Fruit fly (Drosophila melanogaster) whole organism, embryonic: ENCODE data around the gene CG13306.
A peak's percentile ranks its signal among the peaks of the same experiment; 100 is the strongest.

Source experiments
- Aef1 ChIP-seq: fragments of 200-800 bp; sonication (Bioruptor generic); IDR thresholded peaks from 3 replicates; pipeline ENCODE4 v1.3.6; 2022; ENCODE audit warnings: missing biosample characterization, missing genetic modification characterization
- Atf3 ChIP-seq: fragments of 200-800 bp; sonication (Bioruptor generic); optimal IDR thresholded peaks from 3 replicates; lab custom pipeline; 2016; ENCODE audit warnings: missing biosample characterization, missing genetic modification characterization
- CG10274 ChIP-seq: fragments of 200-800 bp; sonication (Bioruptor generic); optimal IDR thresholded peaks from 3 replicates; lab custom pipeline; 2017; ENCODE audit warnings: missing biosample characterization, mild to moderate bottlenecking, missing genetic modification characterization
- CG10959 ChIP-seq: fragments of 200-800 bp; sonication (Bioruptor generic); IDR thresholded peaks from 2 replicates; pipeline ENCODE4 v1.3.6; 2022; ENCODE audit warnings: missing biosample characterization, missing genetic modification characterization
- CG11723 ChIP-seq: fragments of 200-800 bp; sonication (Bioruptor generic); optimal IDR thresholded peaks from 2 replicates; lab custom pipeline; 2017; ENCODE audit warnings: missing biosample characterization, mild to moderate bottlenecking, missing genetic modification characterization
- CG12236 ChIP-seq: fragments of 200-800 bp; sonication (Bioruptor generic); optimal IDR thresholded peaks from 2 replicates; lab custom pipeline; 2016; ENCODE audit warnings: missing biosample characterization, missing genetic modification characterization
- CG12299 ChIP-seq: fragments of 200-800 bp; sonication (Bioruptor generic); optimal IDR thresholded peaks from 2 replicates; lab custom pipeline; 2018; ENCODE audit warnings: missing biosample characterization, mild to moderate bottlenecking, missing genetic modification characterization
- CG12769 ChIP-seq: fragments of 200-800 bp; sonication (Bioruptor generic); optimal IDR thresholded peaks from 2 replicates; lab custom pipeline; 2019; ENCODE audit warnings: missing biosample characterization, mild to moderate bottlenecking, missing genetic modification characterization, moderate library complexity
- CG17328 ChIP-seq: fragments of 200-800 bp; sonication (Bioruptor generic); IDR thresholded peaks from 2 replicates; pipeline ENCODE4 v1.3.6; 2022; ENCODE audit warnings: missing biosample characterization, missing genetic modification characterization
- CG17802 ChIP-seq: fragments of 200-800 bp; sonication (Bioruptor generic); optimal IDR thresholded peaks from 2 replicates; lab custom pipeline; 2018; ENCODE audit warnings: missing biosample characterization, mild to moderate bottlenecking, missing genetic modification characterization, moderate library complexity
- CG18011 ChIP-seq: fragments of 200-800 bp; sonication (Bioruptor generic); optimal IDR thresholded peaks from 2 replicates; lab custom pipeline; 2017; ENCODE audit warnings: missing biosample characterization, missing genetic modification characterization, mild to moderate bottlenecking, moderate library complexity, missing genotype
- CG2120 ChIP-seq: fragments of 200-800 bp; sonication (Bioruptor generic); optimal IDR thresholded peaks from 3 replicates; lab custom pipeline; 2016; ENCODE audit warnings: missing biosample characterization, missing genetic modification characterization
- CG2712 ChIP-seq: fragments of 200-800 bp; optimal IDR thresholded peaks from 3 replicates; lab custom pipeline; 2019; ENCODE audit warnings: missing biosample characterization, mild to moderate bottlenecking, missing genetic modification characterization, moderate library complexity
- CG3838 ChIP-seq: fragments of 200-800 bp; sonication (Bioruptor generic); optimal IDR thresholded peaks from 3 replicates; lab custom pipeline; 2016; ENCODE audit warnings: missing biosample characterization, missing genetic modification characterization
- CoRest ChIP-seq: fragments of 200-800 bp; sonication (Bioruptor generic); optimal IDR thresholded peaks from 3 replicates; lab custom pipeline; 2018; ENCODE audit warnings: missing biosample characterization, mild to moderate bottlenecking, missing genetic modification characterization, moderate library complexity
- Deaf1 ChIP-seq: fragments of 200-800 bp; optimal IDR thresholded peaks from 3 replicates; lab custom pipeline; 2019; ENCODE audit warnings: missing biosample characterization, mild to moderate bottlenecking, missing genetic modification characterization, moderate library complexity
- Dip3 ChIP-seq: fragments of 200-800 bp; sonication (Bioruptor generic); optimal IDR thresholded peaks from 3 replicates; lab custom pipeline; 2016; ENCODE audit warnings: missing biosample characterization, missing genetic modification characterization
- GATAe ChIP-seq: fragments of 200-800 bp; sonication (Bioruptor generic); conservative IDR thresholded peaks from 2 replicates; pipeline ENCODE4 v1.3.6; 2022; ENCODE audit warnings: missing biosample characterization, missing genetic modification characterization
- Gug ChIP-seq: fragments of 200-800 bp; sonication (Bioruptor generic); IDR thresholded peaks from 4 replicates; pipeline ENCODE4 v1.3.6; 2022; ENCODE audit warnings: missing biosample characterization, missing genetic modification characterization
- HmgZ ChIP-seq: fragments of 200-800 bp; sonication (Bioruptor generic); optimal IDR thresholded peaks from 2 replicates; lab custom pipeline; 2018; ENCODE audit warnings: missing biosample characterization, mild to moderate bottlenecking, missing genetic modification characterization
- Hr51 ChIP-seq, 2 experiments: fragments of 200-800 bp; sonication (Bioruptor generic); optimal IDR thresholded peaks; 2 replicates in 1 of 2; 3 replicates in 1 of 2; lab custom pipeline; 2016 to 2018; ENCODE audit warnings: missing biosample characterization in 2 of 2, missing genetic modification characterization in 2 of 2, mild to moderate bottlenecking in 1 of 2, moderate library complexity in 1 of 2
- Lim3 ChIP-seq: fragments of 200-800 bp; sonication (Bioruptor generic); IDR thresholded peaks from 2 replicates; pipeline ENCODE4 v1.3.6; 2022; ENCODE audit warnings: missing biosample characterization, missing genetic modification characterization
- Mrtf ChIP-seq: fragments of 200-800 bp; sonication (Bioruptor generic); IDR thresholded peaks from 3 replicates; pipeline ENCODE4 v1.3.6; 2022; ENCODE audit warnings: missing biosample characterization, missing genetic modification characterization
- NC2α ChIP-seq: fragments of 200-800 bp; sonication (Bioruptor generic); optimal IDR thresholded peaks from 2 replicates; lab custom pipeline; 2016; ENCODE audit warnings: missing biosample characterization, missing genetic modification characterization
- Nf-YB ChIP-seq: fragments of 200-800 bp; sonication (Bioruptor generic); optimal IDR thresholded peaks from 3 replicates; lab custom pipeline; 2019; ENCODE audit warnings: missing biosample characterization, mild to moderate bottlenecking, missing genetic modification characterization, moderate library complexity
- Ptx1 ChIP-seq: fragments of 200-800 bp; sonication (Bioruptor generic); IDR thresholded peaks from 2 replicates; pipeline ENCODE4 v1.3.6; 2022; ENCODE audit warnings: missing biosample characterization, missing genetic modification characterization
- Stat92E ChIP-seq, 3 experiments: fragments of >200 bp in 2 of 3; fragments of 200-800 bp in 1 of 3; sonication (Bioruptor generic) in 1 of 3; optimal IDR thresholded peaks; 2 replicates each; lab custom pipeline; 2017 to 2019; ENCODE audit warnings: missing biosample characterization in 3 of 3, missing genetic modification characterization in 3 of 3, mild to moderate bottlenecking in 1 of 3, moderate library complexity in 1 of 3
- Taf1 ChIP-seq: fragments of 200-800 bp; sonication (Bioruptor generic); IDR thresholded peaks from 2 replicates; pipeline ENCODE4 v1.3.6; 2022; ENCODE audit warnings: missing biosample characterization, missing genetic modification characterization
- ab ChIP-seq: fragments of 200-800 bp; sonication (Bioruptor generic); optimal IDR thresholded peaks from 2 replicates; lab custom pipeline; 2016; ENCODE audit warnings: missing biosample characterization, missing genetic modification characterization
- abd-A ChIP-seq: fragments of 200-800 bp; sonication (Bioruptor generic); optimal IDR thresholded peaks from 3 replicates; lab custom pipeline; 2019; ENCODE audit warnings: missing biosample characterization, mild to moderate bottlenecking, missing genetic modification characterization, moderate library complexity
- bab2 ChIP-seq: fragments of 200-800 bp; sonication (Bioruptor generic); optimal IDR thresholded peaks from 2 replicates; lab custom pipeline; 2016; ENCODE audit warnings: missing biosample characterization, missing genetic modification characterization
- crc ChIP-seq: fragments of 200-800 bp; sonication (Bioruptor generic); optimal IDR thresholded peaks from 2 replicates; lab custom pipeline; 2016; ENCODE audit warnings: missing biosample characterization, missing genetic modification characterization
- danr ChIP-seq: fragments of 200-800 bp; sonication (Bioruptor generic); IDR thresholded peaks from 2 replicates; pipeline ENCODE4 v1.3.6; 2022; ENCODE audit warnings: missing biosample characterization, missing genetic modification characterization
- emc ChIP-seq: fragments of 200-800 bp; sonication (Bioruptor generic); optimal IDR thresholded peaks from 2 replicates; lab custom pipeline; 2016; ENCODE audit warnings: missing biosample characterization, missing genetic modification characterization
- en ChIP-seq: fragments of 200-800 bp; sonication (Bioruptor generic); optimal IDR thresholded peaks from 2 replicates; lab custom pipeline; 2016; ENCODE audit warnings: missing biosample characterization, missing genetic modification characterization
- exex ChIP-seq: fragments of 200-800 bp; sonication (Bioruptor generic); optimal IDR thresholded peaks from 4 replicates; lab custom pipeline; 2018; ENCODE audit warnings: missing biosample characterization, mild to moderate bottlenecking, missing genetic modification characterization, moderate library complexity
- gsb ChIP-seq: fragments of 200-800 bp; sonication (Bioruptor generic); IDR thresholded peaks from 2 replicates; pipeline ENCODE4 v1.3.6; 2022; ENCODE audit warnings: missing biosample characterization, missing genetic modification characterization
- ham ChIP-seq: fragments of 200-800 bp; sonication (Bioruptor generic); IDR thresholded peaks from 2 replicates; pipeline ENCODE4 v1.3.6; 2022; ENCODE audit warnings: missing biosample characterization, missing genetic modification characterization
- lbe ChIP-seq: fragments of 200-800 bp; sonication (Bioruptor generic); optimal IDR thresholded peaks from 2 replicates; lab custom pipeline; 2016; ENCODE audit warnings: missing biosample characterization, mild to moderate bottlenecking, missing genetic modification characterization
- nau ChIP-seq: fragments of 200-800 bp; sonication (Bioruptor generic); optimal IDR thresholded peaks from 3 replicates; lab custom pipeline; 2017; ENCODE audit warnings: missing biosample characterization, mild to moderate bottlenecking, missing genetic modification characterization, missing genetic modification reagents
- oc ChIP-seq: fragments of 200-800 bp; sonication (Bioruptor generic); optimal IDR thresholded peaks from 2 replicates; lab custom pipeline; 2018; ENCODE audit warnings: missing biosample characterization, mild to moderate bottlenecking, missing genetic modification characterization, moderate library complexity
- odd ChIP-seq: fragments of 200-800 bp; sonication (Bioruptor generic); optimal IDR thresholded peaks from 2 replicates; lab custom pipeline; 2017; ENCODE audit warnings: missing biosample characterization, mild to moderate bottlenecking, missing genetic modification characterization
- sc ChIP-seq, 3 experiments: fragments of >200 bp in 2 of 3; fragments of 200-800 bp in 1 of 3; sonication (Bioruptor generic) in 1 of 3; optimal IDR thresholded peaks; 2 replicates in 2 of 3; 3 replicates in 1 of 3; lab custom pipeline; 2017; ENCODE audit warnings: mild to moderate bottlenecking in 1 of 3, missing biosample characterization in 1 of 3, missing genetic modification characterization in 1 of 3, missing genetic modification reagents in 1 of 3
- schlank ChIP-seq: fragments of 200-800 bp; sonication (Bioruptor generic); optimal IDR thresholded peaks from 2 replicates; lab custom pipeline; 2018; ENCODE audit warnings: missing biosample characterization, mild to moderate bottlenecking, missing genetic modification characterization
- sens ChIP-seq: fragments of 200-800 bp; sonication (Bioruptor generic); peaks from one replicate; lab custom pipeline; 2016; ENCODE audit warnings: missing biosample characterization, missing genetic modification characterization
- sens-2 ChIP-seq: fragments of 200-800 bp; sonication (Bioruptor generic); IDR thresholded peaks from 2 replicates; pipeline ENCODE4 v1.3.6; 2022; ENCODE audit warnings: missing biosample characterization, missing genetic modification characterization
- sisA ChIP-seq: fragments of 200-800 bp; sonication (Bioruptor generic); IDR thresholded peaks from 2 replicates; pipeline ENCODE4 v1.3.6; 2022; ENCODE audit warnings: missing biosample characterization, missing genetic modification characterization
- ssp ChIP-seq: fragments of 200-800 bp; sonication (Bioruptor generic); IDR thresholded peaks from 2 replicates; pipeline ENCODE4 v1.3.6; 2022; ENCODE audit warnings: missing biosample characterization, missing genetic modification characterization
- stwl ChIP-seq: fragments of 200-800 bp; sonication (Bioruptor generic); optimal IDR thresholded peaks from 3 replicates; lab custom pipeline; 2018; ENCODE audit warnings: missing biosample characterization, mild to moderate bottlenecking, missing genetic modification characterization, moderate library complexity
- tgo ChIP-seq: fragments of 200-800 bp; sonication (Bioruptor generic); IDR thresholded peaks from 3 replicates; pipeline ENCODE4 v1.3.6; 2022; ENCODE audit warnings: missing biosample characterization, missing genetic modification characterization
- zfh1 ChIP-seq: fragments of 200-800 bp; sonication (Bioruptor generic); IDR thresholded peaks from 3 replicates; pipeline ENCODE4 v1.3.6; 2022; ENCODE audit warnings: missing biosample characterization, missing genetic modification characterization

Gene CG13306

DNA sequence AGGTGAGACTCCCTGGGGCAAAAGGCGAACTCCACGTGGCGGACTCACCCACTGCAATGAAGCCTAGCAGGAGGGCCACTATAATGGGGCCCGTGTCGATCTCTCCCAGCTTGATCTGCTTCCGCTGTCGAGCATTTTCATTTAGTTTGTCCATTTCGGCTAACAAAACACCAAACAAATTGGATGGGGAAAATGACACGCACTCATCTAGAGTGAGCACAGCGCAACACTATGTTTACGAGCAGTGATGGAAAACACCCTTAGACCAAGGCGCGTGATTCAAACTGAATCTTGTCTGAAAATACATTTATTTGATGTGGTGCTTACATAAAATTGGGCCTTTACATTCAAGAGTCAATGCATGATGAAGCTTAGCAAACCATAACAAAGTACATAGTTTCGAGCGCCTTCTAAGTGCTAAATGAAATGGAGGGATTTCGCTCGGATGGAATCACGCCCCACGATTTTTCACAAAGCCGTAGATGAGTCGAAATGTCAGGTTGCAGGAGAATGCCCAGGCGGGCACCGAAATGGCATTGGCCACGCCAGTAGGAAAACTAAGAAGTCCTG lies 29.5 kb downstream of the CG13306 start, which contains the start of gene SrpRbeta (continued):
- TF ChIP-seq exex (tag; lab: Kevin White, UChicago): no peak
- no peak for TF ChIP-seq NC2α (GFP tag; lab: Kevin White, UChicago)
- TF ChIP-seq Dip3 (GFP tag; lab: Kevin White, UChicago): peak; percentile 22
- TF ChIP-seq stwl (tag; lab: Kevin White, UChicago): peak; percentile 41
- TF ChIP-seq CG2120 (GFP tag; lab: Kevin White, UChicago): peak; percentile 69
- no peak for TF ChIP-seq emc (GFP tag; lab: Kevin White, UChicago)
- no peak for TF ChIP-seq bab2 (GFP tag; lab: Kevin White, UChicago)
- no peak for TF ChIP-seq CG10274 (GFP tag; lab: Kevin White, UChicago)
- no peak for TF ChIP-seq sisA (GFP tag; lab: Robert Waterston, UW)
- no peak; the same call in 1 of the 2 replicates for TF ChIP-seq CG17328 (GFP tag; lab: Robert Waterston, UW)
- no peak for TF ChIP-seq sens (GFP tag; lab: Kevin White, UChicago)
- no peak for TF ChIP-seq CG12299 (tag; lab: Kevin White, UChicago)
- no peak for TF ChIP-seq CG3838 (GFP tag; lab: Kevin White, UChicago)
- no peak for TF ChIP-seq gsb (GFP tag; lab: Robert Waterston, UW)
- no peak for TF ChIP-seq sc (optimal IDR thresholded peaks at IDR 0.05; lab: Kevin White, UChicago)
- TF ChIP-seq sc (GFP tag; optimal IDR thresholded peaks at IDR 0.05; lab: Kevin White, UChicago): no peak
- TF ChIP-seq odd (GFP tag; lab: Kevin White, UChicago): no peak
- TF ChIP-seq tgo (GFP tag; lab: Robert Waterston, UW): no peak
- no peak for TF ChIP-seq Ptx1 (GFP tag; lab: Robert Waterston, UW)
- TF ChIP-seq CG10959 (GFP tag; lab: Robert Waterston, UW): no peak
- no peak for TF ChIP-seq GATAe
- no peak for TF ChIP-seq CG11723 (GFP tag; lab: Kevin White, UChicago)
- TF ChIP-seq CG12769: peak; percentile 34
- TF ChIP-seq ssp (GFP tag; lab: Robert Waterston, UW): no peak
- TF ChIP-seq nau: no peak
- no peak for TF ChIP-seq ab (GFP tag; lab: Kevin White, UChicago)
- TF ChIP-seq crc (GFP tag; lab: Kevin White, UChicago): no peak
- TF ChIP-seq Gug (GFP tag; lab: Robert Waterston, UW): no peak
- no peak for TF ChIP-seq danr (GFP tag; lab: Robert Waterston, UW)
- no peak for TF ChIP-seq Atf3
- TF ChIP-seq Nf-YB (GFP tag; lab: Kevin White, UChicago): no peak
- TF ChIP-seq Hr51 (GFP tag; optimal IDR thresholded peaks at IDR 0.05; lab: Kevin White, UChicago): no peak
- no peak for TF ChIP-seq abd-A (tag; lab: Kevin White, UChicago)
- TF ChIP-seq sens-2: no peak
- no peak for TF ChIP-seq Deaf1
- no peak for TF ChIP-seq Taf1 (GFP tag; lab: Robert Waterston, UW)
- no peak for TF ChIP-seq CG12236
- TF ChIP-seq Lim3 (GFP tag; lab: Robert Waterston, UW): no peak
- TF ChIP-seq Aef1: no peak
- TF ChIP-seq en (GFP tag; lab: Kevin White, UChicago): no peak
- TF ChIP-seq lbe (GFP tag; lab: Kevin White, UChicago): peak; percentile 40
- no peak for TF ChIP-seq Mrtf
- no peak for TF ChIP-seq CG18011 (GFP tag; lab: Kevin White, UChicago)
- TF ChIP-seq CG2712: no peak
- TF ChIP-seq CG17802: no peak
- no peak for TF ChIP-seq zfh1 (GFP tag; lab: Robert Waterston, UW)
- no peak for TF ChIP-seq ham (GFP tag; lab: Robert Waterston, UW)
- TF ChIP-seq CoRest (tag; lab: Kevin White, UChicago): no peak
- peak in 1 of 3 experiments; percentile 11 for TF ChIP-seq Stat92E (GFP tag; optimal IDR thresholded peaks at IDR 0.05; lab: Kevin White, UChicago)
- TF ChIP-seq schlank (tag; lab: Kevin White, UChicago): no peak
- TF ChIP-seq HmgZ (tag; lab: Kevin White, UChicago): peak; percentile 71
- TF ChIP-seq oc: no peak
